Worm (Caenorhabditis elegans) whole organism, L1 larva: ENCODE data around the gene C23F12.9.

Source experiments
- elt-2 ChIP-seq: sonication (generic microtip); optimal IDR thresholded peaks from 2 replicates; lab custom pipeline; 2016; ENCODE audit warnings: missing genetic modification characterization, mild to moderate bottlenecking, inconsistent platforms, missing compliant biosample characterization, missing genetic modification reagents
- fos-1 ChIP-seq: fragments of 150-350 bp; optimal IDR thresholded peaks from 2 replicates; lab custom pipeline; 2014; ENCODE audit warnings: missing biosample characterization, missing genetic modification characterization
- lsy-2 ChIP-seq, 2 experiments: fragments of 150-350 bp; optimal IDR thresholded peaks; 2 replicates each; lab custom pipeline; 2014; ENCODE audit warnings: missing biosample characterization in 2 of 2, missing genetic modification characterization in 2 of 2
- nhr-11 ChIP-seq: fragments of 150-350 bp; optimal IDR thresholded peaks from 2 replicates; lab custom pipeline; 2014; ENCODE audit warnings: missing biosample characterization, missing genetic modification characterization
- nhr-90 ChIP-seq: sonication (generic microtip); optimal IDR thresholded peaks from 2 replicates; lab custom pipeline; 2016; ENCODE audit warnings: mild to moderate bottlenecking, missing genetic modification characterization, missing compliant biosample characterization; ENCODE audit not compliant: poor library complexity
- ztf-4 ChIP-seq: fragments of 150-350 bp; optimal IDR thresholded peaks from 2 replicates; lab custom pipeline; 2014; ENCODE audit warnings: missing biosample characterization, missing genetic modification characterization

- TF ChIP-seq nhr-90 (tag; lab: Kevin White, UChicago): no peak
- TF ChIP-seq fos-1: no peak
- TF ChIP-seq nhr-11: no peak
- no peak for TF ChIP-seq lsy-2 (tag; optimal IDR thresholded peaks at IDR 0.05; lab: Kevin White, UChicago)
- TF ChIP-seq ztf-4 (tag; lab: Kevin White, UChicago): no peak
- no peak for TF ChIP-seq elt-2 (tag; lab: Kevin White, UChicago)
Measured at ce11 chrX:9405922-9406321, 12.1 kb downstream of the C23F12.9 start.
